Worm (Caenorhabditis elegans): ENCODE results near the gene F40G9.15.

- TF ChIP-seq ama-1 (optimal IDR thresholded peaks at IDR 0.05) (no peak), ama-1 (GFP tag; optimal IDR thresholded peaks at IDR 0.05) (no peak), K12H6.12 (tag; optimal IDR thresholded peaks at IDR 0.05) (no peak), zfh-2 (GFP tag; conservative IDR thresholded peaks at IDR 0.05) (no peak), tbp1 (GFP tag; optimal IDR thresholded peaks at IDR 0.05) (no peak), mxl-1 (tag; optimal IDR thresholded peaks at IDR 0.05) (no peak)
Observed at ce11 chrIII:182080-182479, at the start of gene F40G9.15.

Measured in whole organism, young adult.